Fruit fly (Drosophila melanogaster) whole organism, embryonic: Measurements from ENCODE around the gene CBP.

Source experiments
- Awh ChIP-seq: fragments of 200-800 bp; sonication (Bioruptor generic); IDR thresholded peaks from 2 replicates; pipeline ENCODE4, ENCODE4 v1.3.6; 2022; ENCODE audit warnings: missing biosample characterization, missing genetic modification characterization
- Bgb ChIP-seq: fragments of 200-800 bp; sonication (Bioruptor generic); IDR thresholded peaks from 2 replicates; pipeline ENCODE4 v1.3.6; 2022; ENCODE audit warnings: missing biosample characterization, missing genetic modification characterization; ENCODE audit not compliant: partially characterized antibody
- Blimp-1 ChIP-seq: fragments of 200-800 bp; sonication (Bioruptor generic); optimal IDR thresholded peaks from 3 replicates; lab custom pipeline; 2018; ENCODE audit warnings: missing biosample characterization, missing genetic modification characterization, mild to moderate bottlenecking, moderate library complexity, missing genetic modification reagents
- BtbVII ChIP-seq: fragments of 200-800 bp; sonication (Bioruptor generic); optimal IDR thresholded peaks from 3 replicates; lab custom pipeline; 2017; ENCODE audit warnings: missing biosample characterization, mild to moderate bottlenecking, missing genetic modification characterization
- Bteb2 ChIP-seq: fragments of 200-800 bp; sonication (Bioruptor generic); optimal IDR thresholded peaks from 2 replicates; lab custom pipeline; 2016; ENCODE audit warnings: missing biosample characterization, missing genetic modification characterization
- CG10543 ChIP-seq: fragments of 200-800 bp; sonication (Bioruptor generic); optimal IDR thresholded peaks from 3 replicates; lab custom pipeline; 2017; ENCODE audit warnings: missing biosample characterization, mild to moderate bottlenecking, missing genetic modification characterization, moderate library complexity
- CG12104 ChIP-seq: fragments of 200-800 bp; sonication (Bioruptor generic); optimal IDR thresholded peaks from 3 replicates; lab custom pipeline; 2016; ENCODE audit warnings: missing biosample characterization, missing genetic modification characterization
- CG15479 ChIP-seq: fragments of 200-800 bp; sonication (Bioruptor generic); optimal IDR thresholded peaks from 3 replicates; lab custom pipeline; 2019; ENCODE audit warnings: missing biosample characterization, mild to moderate bottlenecking, missing genetic modification characterization, moderate library complexity
- CG2129 ChIP-seq: fragments of 200-800 bp; sonication (Bioruptor generic); IDR thresholded peaks from 2 replicates; pipeline ENCODE4 v1.3.6; 2022; ENCODE audit warnings: missing biosample characterization, missing genetic modification characterization; ENCODE audit not compliant: partially characterized antibody
- CG2199 ChIP-seq: fragments of 200-800 bp; sonication (Bioruptor generic); IDR thresholded peaks from 3 replicates; pipeline ENCODE4 v1.3.6; 2022; ENCODE audit warnings: missing biosample characterization, missing genetic modification characterization
- CG30403 ChIP-seq: fragments of 200-800 bp; sonication (Bioruptor generic); optimal IDR thresholded peaks from 3 replicates; lab custom pipeline; 2016; ENCODE audit warnings: missing biosample characterization, missing genetic modification characterization
- CG3407 ChIP-seq: fragments of 200-800 bp; sonication (Bioruptor generic); optimal IDR thresholded peaks from 2 replicates; lab custom pipeline; 2018; ENCODE audit warnings: missing biosample characterization, mild to moderate bottlenecking, missing genetic modification characterization
- CG42726 ChIP-seq: fragments of 200-800 bp; sonication (Bioruptor generic); IDR thresholded peaks from 2 replicates; pipeline ENCODE4 v1.3.6; 2022; ENCODE audit warnings: missing biosample characterization, missing genetic modification characterization; ENCODE audit not compliant: partially characterized antibody
- CG4730 ChIP-seq: fragments of 200-800 bp; sonication (Bioruptor generic); IDR thresholded peaks from 2 replicates; pipeline ENCODE4 v1.3.6; 2022; ENCODE audit warnings: missing biosample characterization, missing genetic modification characterization
- CG6791 ChIP-seq: fragments of 200-800 bp; sonication (Bioruptor generic); IDR thresholded peaks from 3 replicates; pipeline ENCODE4 v1.3.6; 2022; ENCODE audit warnings: missing biosample characterization, missing genetic modification characterization; ENCODE audit not compliant: partially characterized antibody
- CG7556 ChIP-seq: fragments of 200-800 bp; sonication (Bioruptor generic); optimal IDR thresholded peaks from 2 replicates; lab custom pipeline; 2017; ENCODE audit warnings: missing biosample characterization, mild to moderate bottlenecking, missing genetic modification characterization
- CG8281 ChIP-seq: fragments of 200-800 bp; sonication (Bioruptor generic); optimal IDR thresholded peaks from 2 replicates; lab custom pipeline; 2018; ENCODE audit warnings: missing biosample characterization, mild to moderate bottlenecking, missing genetic modification characterization, moderate library complexity
- CG8359 ChIP-seq: fragments of 200-800 bp; sonication (Bioruptor generic); optimal IDR thresholded peaks from 2 replicates; lab custom pipeline; 2017; ENCODE audit warnings: missing biosample characterization, mild to moderate bottlenecking, missing genetic modification characterization, borderline replicate concordance
- Doc2 ChIP-seq: fragments of 200-800 bp; sonication (Bioruptor generic); IDR thresholded peaks from 2 replicates; pipeline ENCODE4 v1.3.6; 2022; ENCODE audit warnings: missing biosample characterization, missing genetic modification characterization
- E2f2 ChIP-seq: fragments of 200-800 bp; sonication (Bioruptor generic); IDR thresholded peaks from 2 replicates; pipeline ENCODE4 v1.3.6; 2022; ENCODE audit warnings: missing biosample characterization, missing genetic modification characterization
- Ets97D ChIP-seq: fragments of 200-800 bp; sonication (Bioruptor generic); optimal IDR thresholded peaks from 3 replicates; lab custom pipeline; 2016; ENCODE audit warnings: missing biosample characterization, missing genetic modification characterization
- Gsc ChIP-seq: fragments of 200-800 bp; sonication (Bioruptor generic); IDR thresholded peaks from 2 replicates; pipeline ENCODE4 v1.3.6; 2022; ENCODE audit warnings: missing biosample characterization, missing genetic modification characterization
- HLHmδ ChIP-seq: fragments of 200-800 bp; sonication (Bioruptor generic); optimal IDR thresholded peaks from 2 replicates; lab custom pipeline; 2018; ENCODE audit warnings: missing biosample characterization, mild to moderate bottlenecking, missing genetic modification characterization, moderate library complexity
- HmgZ ChIP-seq: fragments of 200-800 bp; sonication (Bioruptor generic); optimal IDR thresholded peaks from 2 replicates; lab custom pipeline; 2018; ENCODE audit warnings: missing biosample characterization, mild to moderate bottlenecking, missing genetic modification characterization
- Hmr ChIP-seq: fragments of 200-800 bp; sonication (Bioruptor generic); optimal IDR thresholded peaks from 3 replicates; lab custom pipeline; 2017; ENCODE audit warnings: mild to moderate bottlenecking, missing biosample characterization, missing genetic modification reagents, missing genetic modification characterization
- cg ChIP-seq: fragments of 200-800 bp; sonication (Bioruptor generic); optimal IDR thresholded peaks from 3 replicates; lab custom pipeline; 2019; ENCODE audit warnings: missing biosample characterization, mild to moderate bottlenecking, missing genetic modification characterization, moderate library complexity
- dimm ChIP-seq: fragments of 200-800 bp; sonication (Bioruptor generic); IDR thresholded peaks from 2 replicates; pipeline ENCODE4 v1.3.6; 2022; ENCODE audit warnings: missing biosample characterization, missing genetic modification characterization
- emc ChIP-seq: fragments of 200-800 bp; sonication (Bioruptor generic); optimal IDR thresholded peaks from 2 replicates; lab custom pipeline; 2016; ENCODE audit warnings: missing biosample characterization, missing genetic modification characterization
- fd102C ChIP-seq: fragments of 200-800 bp; sonication (Bioruptor generic); optimal IDR thresholded peaks from 2 replicates; lab custom pipeline; 2018; ENCODE audit warnings: missing biosample characterization, mild to moderate bottlenecking, missing genetic modification characterization, moderate library complexity
- grn ChIP-seq: fragments of 200-800 bp; sonication (Bioruptor generic); optimal IDR thresholded peaks from 3 replicates; lab custom pipeline; 2017; ENCODE audit warnings: missing biosample characterization, missing genetic modification characterization
- insv ChIP-seq, 2 experiments: fragments of 200-800 bp; sonication (Bioruptor generic); optimal IDR thresholded peaks; 3 replicates each; lab custom pipeline; 2016 to 2018; ENCODE audit warnings: missing biosample characterization in 2 of 2, missing genetic modification characterization in 2 of 2
- jigr1 ChIP-seq: fragments of 200-800 bp; sonication (Bioruptor generic); IDR thresholded peaks from 3 replicates; pipeline ENCODE4 v1.3.6; 2022; ENCODE audit warnings: missing biosample characterization, missing genetic modification characterization
- jing ChIP-seq: fragments of 200-800 bp; sonication (Bioruptor generic); optimal IDR thresholded peaks from 2 replicates; lab custom pipeline; 2018; ENCODE audit warnings: missing biosample characterization, mild to moderate bottlenecking, missing genetic modification characterization
- lov ChIP-seq, 2 experiments: fragments of 200-800 bp in 1 of 2; fragments of >200 bp in 1 of 2; sonication (Bioruptor generic) in 1 of 2; IDR thresholded peaks in 1 of 2; optimal IDR thresholded peaks in 1 of 2; 2 replicates in 1 of 2; 3 replicates in 1 of 2; pipeline versions ENCODE4 v1.3.6 to Lab custom; 2017 to 2022; ENCODE audit warnings: missing biosample characterization in 1 of 2, missing genetic modification characterization in 1 of 2
- nau ChIP-seq: fragments of 200-800 bp; sonication (Bioruptor generic); optimal IDR thresholded peaks from 3 replicates; lab custom pipeline; 2017; ENCODE audit warnings: missing biosample characterization, mild to moderate bottlenecking, missing genetic modification characterization, missing genetic modification reagents
- nmo ChIP-seq: fragments of 200-800 bp; sonication (Bioruptor generic); optimal IDR thresholded peaks from 2 replicates; lab custom pipeline; 2018; ENCODE audit warnings: missing biosample characterization, mild to moderate bottlenecking, missing genetic modification characterization, moderate library complexity
- pfk ChIP-seq: fragments of 200-800 bp; sonication (Bioruptor generic); optimal IDR thresholded peaks from 2 replicates; lab custom pipeline; 2018; ENCODE audit warnings: missing biosample characterization, mild to moderate bottlenecking, missing genetic modification characterization, moderate library complexity
- phol ChIP-seq: fragments of 200-800 bp; sonication (Bioruptor generic); optimal IDR thresholded peaks from 3 replicates; lab custom pipeline; 2018; ENCODE audit warnings: missing biosample characterization, mild to moderate bottlenecking, missing genetic modification characterization, moderate library complexity
- pros ChIP-seq: fragments of 200-800 bp; sonication (Bioruptor generic); optimal IDR thresholded peaks from 3 replicates; lab custom pipeline; 2019; ENCODE audit warnings: missing biosample characterization, mild to moderate bottlenecking, missing genetic modification characterization, moderate library complexity
- pzg ChIP-seq: fragments of 200-800 bp; sonication (Bioruptor generic); optimal IDR thresholded peaks from 3 replicates; lab custom pipeline; 2018; ENCODE audit warnings: missing biosample characterization, mild to moderate bottlenecking, missing genetic modification characterization, moderate library complexity
- salm ChIP-seq: fragments of 200-800 bp; sonication (Bioruptor generic); optimal IDR thresholded peaks from 2 replicates; lab custom pipeline; 2018; ENCODE audit warnings: missing biosample characterization, mild to moderate bottlenecking, missing genetic modification characterization
- scrt ChIP-seq: fragments of 200-800 bp; sonication (Bioruptor generic); optimal IDR thresholded peaks from 2 replicates; lab custom pipeline; 2018; ENCODE audit warnings: missing biosample characterization, mild to moderate bottlenecking, missing genetic modification characterization, moderate library complexity
- sens-2 ChIP-seq: fragments of 200-800 bp; sonication (Bioruptor generic); IDR thresholded peaks from 2 replicates; pipeline ENCODE4 v1.3.6; 2022; ENCODE audit warnings: missing biosample characterization, missing genetic modification characterization
- sob ChIP-seq: fragments of 200-800 bp; sonication (Bioruptor generic); IDR thresholded peaks from 2 replicates; pipeline ENCODE4 v1.3.6; 2022; ENCODE audit warnings: missing biosample characterization, missing genetic modification characterization
- stwl ChIP-seq: fragments of 200-800 bp; sonication (Bioruptor generic); optimal IDR thresholded peaks from 3 replicates; lab custom pipeline; 2018; ENCODE audit warnings: missing biosample characterization, mild to moderate bottlenecking, missing genetic modification characterization, moderate library complexity
- trh ChIP-seq: fragments of 200-800 bp; sonication (Bioruptor generic); optimal IDR thresholded peaks from 2 replicates; lab custom pipeline; 2016; ENCODE audit warnings: missing biosample characterization, missing genetic modification characterization
- tup ChIP-seq: fragments of 200-800 bp; sonication (Bioruptor generic); optimal IDR thresholded peaks from 2 replicates; lab custom pipeline; 2016; ENCODE audit warnings: missing biosample characterization, mild to moderate bottlenecking, missing genetic modification characterization, moderate library complexity
- twi ChIP-seq: fragments of 200-800 bp; optimal IDR thresholded peaks from 2 replicates; lab custom pipeline; 2019; ENCODE audit warnings: missing biosample characterization, mild to moderate bottlenecking, missing genetic modification characterization, moderate library complexity

The CBP gene

DNA sequence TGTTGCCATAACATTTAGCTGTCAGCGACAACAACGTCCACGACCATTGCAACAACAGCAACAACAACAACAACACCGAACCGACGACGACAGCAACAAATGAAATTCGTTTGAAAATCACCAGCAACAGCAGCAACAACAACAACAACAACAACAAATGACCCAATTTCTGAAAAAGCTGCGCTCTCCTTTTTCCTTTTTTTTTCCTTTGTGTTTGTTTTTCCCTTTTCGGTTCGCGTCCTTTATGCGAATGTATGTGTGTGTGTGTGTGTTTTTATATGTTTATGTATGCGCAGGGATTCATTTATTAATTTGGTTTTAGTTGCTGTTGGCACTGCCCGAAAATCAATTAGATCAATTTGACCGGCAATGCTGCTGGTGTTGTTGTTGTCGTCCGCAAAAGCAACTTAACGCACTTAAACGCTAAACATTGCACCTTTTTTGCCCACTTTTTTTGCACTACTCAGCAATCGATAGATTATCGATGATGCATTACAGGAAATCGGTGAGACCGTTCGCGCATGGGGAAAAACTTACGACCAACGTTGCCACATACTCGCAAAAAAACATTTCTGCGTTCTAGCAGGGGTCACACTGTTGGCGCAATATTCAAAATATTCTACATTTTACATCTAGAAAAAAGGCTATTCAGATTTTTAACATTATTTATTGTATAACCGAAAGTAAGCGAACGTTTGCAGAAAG is 46.2 kb upstream of the CBP start, which contains the start of gene unc-119 (continued):
- TF ChIP-seq CG4730, result no peak
- no peak for TF ChIP-seq CG8281
- no peak for TF ChIP-seq CG2199 (GFP tag; lab: Robert Waterston, UW)
- no peak for TF ChIP-seq BtbVII
- no peak for TF ChIP-seq pfk (GFP tag; lab: Kevin White, UChicago)
- no peak for TF ChIP-seq twi (tag; lab: Kevin White, UChicago)
- TF ChIP-seq insv (GFP tag; optimal IDR thresholded peaks at IDR 0.05; lab: Kevin White, UChicago), result no peak
- no peak for TF ChIP-seq Doc2
- no peak for TF ChIP-seq CG8359
- peak; percentile 93 for TF ChIP-seq pzg (GFP tag; lab: Kevin White, UChicago)
- TF ChIP-seq jing (GFP tag; lab: Kevin White, UChicago), result no peak
- no peak; the same call in none of the 2 replicates for TF ChIP-seq CG2129
- TF ChIP-seq Awh, result no peak
- TF ChIP-seq fd102C (GFP tag; lab: Kevin White, UChicago), result no peak
- no peak for TF ChIP-seq Gsc (GFP tag; lab: Robert Waterston, UW)
- TF ChIP-seq trh, result no peak
- TF ChIP-seq lov (optimal IDR thresholded peaks at IDR 0.05; lab: Kevin White, UChicago), result no peak
- TF ChIP-seq lov (GFP tag; IDR thresholded peaks at IDR 0.05; lab: Robert Waterston, UW), result no peak
- TF ChIP-seq tup (GFP tag; lab: Kevin White, UChicago), result no peak
- no peak for TF ChIP-seq nau (GFP tag; lab: Kevin White, UChicago)
- TF ChIP-seq Ets97D, result peak; percentile 84
- peak; percentile 77; the same call in 1 of the 3 replicates for TF ChIP-seq CG6791 (GFP tag; lab: Robert Waterston, UW)
- TF ChIP-seq nmo (GFP tag; lab: Kevin White, UChicago), result peak; percentile 42
- TF ChIP-seq CG7556 (GFP tag; lab: Kevin White, UChicago), result no peak
- TF ChIP-seq HLHmδ (GFP tag; lab: Kevin White, UChicago), result no peak
- peak; percentile 0 for TF ChIP-seq HmgZ (tag; lab: Kevin White, UChicago)
- TF ChIP-seq sens-2 (GFP tag; lab: Robert Waterston, UW), result no peak
- no peak for TF ChIP-seq emc (GFP tag; lab: Kevin White, UChicago)
- TF ChIP-seq salm (tag; lab: Kevin White, UChicago), result no peak
- no peak for TF ChIP-seq CG12104 (GFP tag; lab: Kevin White, UChicago)
- no peak for TF ChIP-seq sob (GFP tag; lab: Robert Waterston, UW)
- TF ChIP-seq CG15479, result no peak
- peak; percentile 37 for TF ChIP-seq phol
- peak; percentile 82 for TF ChIP-seq stwl
- TF ChIP-seq jigr1 (GFP tag; lab: Robert Waterston, UW), result no peak
- peak; percentile 6 for TF ChIP-seq CG30403 (GFP tag; lab: Kevin White, UChicago)
- TF ChIP-seq Blimp-1 (GFP tag; lab: Kevin White, UChicago), result no peak
- TF ChIP-seq CG10543 (GFP tag; lab: Kevin White, UChicago), result no peak
- no peak for TF ChIP-seq scrt (GFP tag; lab: Kevin White, UChicago)
- peak; percentile 56 for TF ChIP-seq Hmr (GFP tag; lab: Kevin White, UChicago)
- peak; percentile 61; the same call in 1 of the 2 replicates for TF ChIP-seq CG42726 (GFP tag; lab: Robert Waterston, UW)
- TF ChIP-seq cg, result peak; percentile 74
- peak; percentile 83 for TF ChIP-seq Bgb
- TF ChIP-seq E2f2 (GFP tag; lab: Robert Waterston, UW), result peak; percentile 96
- no peak for TF ChIP-seq CG3407 (GFP tag; lab: Kevin White, UChicago)
- TF ChIP-seq grn (GFP tag; lab: Kevin White, UChicago), result no peak
- no peak for TF ChIP-seq pros
- TF ChIP-seq dimm, result no peak
- TF ChIP-seq Bteb2 (GFP tag; lab: Kevin White, UChicago), result no peak
